Worm (Caenorhabditis elegans) whole organism, L4 larva: ENCODE measurements around the gene Y71H2B.8.

Source experiments
- D1046.2 ChIP-seq: fragments of 200-800 bp; sonication (Bioruptor generic); IDR thresholded peaks from 2 replicates; pipeline ENCODE4 v1.3.6; 2022; ENCODE audit warnings: missing genetic modification characterization, missing compliant biosample characterization
- R02D3.7 ChIP-seq: fragments of 150-350 bp; sonication (generic microtip); optimal IDR thresholded peaks from 3 replicates; lab custom pipeline; 2014; ENCODE audit warnings: missing biosample characterization, missing genetic modification characterization
- dpl-1 ChIP-seq: fragments of 150-350 bp; optimal IDR thresholded peaks from 2 replicates; lab custom pipeline; 2014; ENCODE audit warnings: missing biosample characterization, missing genetic modification reagents, missing genetic modification characterization
- gei-8 ChIP-seq: fragments of 200-800 bp; sonication (Bioruptor generic); optimal IDR thresholded peaks from 2 replicates; lab custom pipeline; 2018; ENCODE audit warnings: mild to moderate bottlenecking, missing genetic modification characterization, missing compliant biosample characterization
- lsy-2 ChIP-seq, 2 experiments: fragments of 150-350 bp in 1 of 2; sonication (generic microtip) in 1 of 2; optimal IDR thresholded peaks; 2 replicates each; lab custom pipeline; 2014 to 2017; ENCODE audit warnings: missing biosample characterization in 2 of 2, missing genetic modification characterization in 2 of 2
- nhr-102 ChIP-seq: sonication (generic microtip); optimal IDR thresholded peaks from 2 replicates; lab custom pipeline; 2016; ENCODE audit warnings: mild to moderate bottlenecking, missing genetic modification characterization, moderate library complexity, missing compliant biosample characterization
- nhr-76 ChIP-seq: fragments of 150-350 bp; optimal IDR thresholded peaks from 2 replicates; lab custom pipeline; 2014; ENCODE audit warnings: missing biosample characterization, missing genetic modification characterization
- sdz-12 ChIP-seq: fragments of 200-800 bp; sonication (Bioruptor generic); optimal IDR thresholded peaks from 2 replicates; lab custom pipeline; 2018; ENCODE audit warnings: mild to moderate bottlenecking, missing genetic modification characterization, missing compliant biosample characterization
- snpc-4 ChIP-seq: fragments of 150-350 bp; optimal IDR thresholded peaks from 2 replicates; lab custom pipeline; 2014; ENCODE audit warnings: missing biosample characterization, missing genetic modification characterization
- unc-39 ChIP-seq: sonication (generic microtip); optimal IDR thresholded peaks from 2 replicates; lab custom pipeline; 2017; ENCODE audit warnings: missing biosample characterization, missing genetic modification characterization
- unc-62 ChIP-seq, 3 experiments: fragments of 150-350 bp in 1 of 3; sonication (generic microtip); optimal IDR thresholded peaks in 2 of 3; peaks in 1 of 3; 1 replicate in 1 of 3; 2 replicates in 2 of 3; lab custom pipeline; 2014 to 2017; ENCODE audit warnings: missing biosample characterization in 3 of 3, missing genetic modification characterization in 3 of 3, missing genetic modification reagents in 3 of 3, missing genotype in 1 of 3
- zip-2 ChIP-seq: fragments of 150-350 bp; optimal IDR thresholded peaks from 2 replicates; lab custom pipeline; 2014; ENCODE audit warnings: missing biosample characterization, missing genetic modification characterization

- 0 out of 2 replicates have a peak, but pooled peaks have one; percentile 66 for TF ChIP-seq D1046.2
- TF ChIP-seq lsy-2 (tag; optimal IDR thresholded peaks at IDR 0.05; lab: Kevin White, UChicago): peak; percentile 73 to 96
- TF ChIP-seq zip-2: peak; percentile 28
- no peak for TF ChIP-seq sdz-12 (GFP tag; lab: Kevin White, UChicago)
- no peak for TF ChIP-seq snpc-4 (tag; lab: Kevin White, UChicago)
- no peak for TF ChIP-seq nhr-76
- TF ChIP-seq unc-39 (tag; lab: Kevin White, UChicago): no peak
- no peak for TF ChIP-seq gei-8 (GFP tag; lab: Kevin White, UChicago)
- TF ChIP-seq dpl-1 (GFP tag; lab: Kevin White, UChicago): peak; percentile 88
- no peak for TF ChIP-seq R02D3.7 (tag; lab: Kevin White, UChicago)
- peak in 1 of 2 experiments; percentile 99 for TF ChIP-seq unc-62 (GFP tag; optimal IDR thresholded peaks at IDR 0.05 in 1 of 2; lab: Kevin White, UChicago)
- no peak for TF ChIP-seq unc-62 (tag; optimal IDR thresholded peaks at IDR 0.05; lab: Kevin White, UChicago)
- TF ChIP-seq nhr-102 (tag; lab: Kevin White, UChicago): peak; percentile 88
Measured at ce11 chrIII:2596984-2597454, 17.9 kb downstream of the Y71H2B.8 start, which contains the start of gene apb-1.
